Fruit fly (Drosophila melanogaster): ENCODE results near the gene CG15418.

The CG15418 gene

DNA sequence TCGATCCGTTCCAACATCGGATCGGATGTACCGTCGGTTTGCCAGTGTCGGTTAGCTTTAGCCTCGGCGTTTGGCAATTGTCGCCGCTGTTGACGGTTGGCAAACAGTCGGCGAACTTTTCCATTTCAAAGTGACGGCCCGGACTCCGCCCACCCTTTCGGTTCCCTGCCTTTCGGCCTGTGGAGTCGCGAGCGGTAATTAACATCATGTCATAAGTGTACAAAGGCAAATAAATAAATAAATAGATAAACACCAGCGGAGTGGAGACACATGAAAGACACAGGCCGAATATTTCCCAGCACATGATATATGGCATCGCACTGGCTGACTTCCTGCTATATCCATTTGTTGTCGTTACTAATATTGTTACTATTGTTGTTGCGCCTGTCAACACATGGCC, 12.7 kb downstream of the CG15418 start:
- TF ChIP-seq noc (tag; optimal IDR thresholded peaks at IDR 0.05), result no peak

DNA sequence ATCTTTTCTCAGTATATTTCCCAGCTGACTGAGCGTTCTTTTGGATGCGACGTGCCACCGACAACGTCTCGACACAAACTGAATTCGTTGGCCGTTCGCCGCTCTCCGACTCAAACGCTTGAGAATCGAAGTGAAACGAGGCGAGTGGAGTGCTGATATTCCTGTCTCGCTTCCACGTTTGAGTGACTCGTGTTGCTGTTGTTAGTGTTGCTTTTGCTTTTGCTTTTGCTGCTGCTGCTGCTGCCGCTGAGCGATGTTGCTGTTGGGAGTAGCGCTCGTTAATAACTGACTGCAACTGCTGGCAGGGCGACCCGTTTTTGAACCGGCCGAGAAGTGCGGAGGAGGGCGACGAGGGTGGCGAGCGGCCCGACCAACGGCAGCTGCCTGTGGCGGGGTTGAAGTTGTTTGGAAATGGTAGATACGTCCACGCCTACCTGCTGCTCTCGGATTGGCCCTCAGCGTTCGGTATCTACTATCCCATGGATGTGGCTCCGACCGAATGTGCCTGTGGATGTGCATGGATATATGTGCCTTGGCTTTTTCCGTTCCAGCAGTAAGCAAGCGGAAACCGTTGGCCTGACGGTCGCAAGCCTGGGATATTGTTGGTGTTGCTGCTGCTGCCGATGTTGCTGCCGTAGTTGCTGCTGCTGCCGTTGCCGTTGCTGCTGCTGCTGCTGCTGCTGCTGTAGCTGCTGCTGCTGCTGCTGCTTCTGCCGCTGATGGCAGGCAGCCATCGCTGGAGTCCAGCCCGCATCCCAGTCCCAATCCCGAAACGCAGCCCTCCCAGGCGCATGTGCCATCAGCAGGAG, 14.8 kb downstream of the CG15418 start, which contains the start of gene odd:
Gene odd, minus strand, starts transcription at position 295 of the 809 bp plus-strand sequence.
- no peak for TF ChIP-seq noc (tag; optimal IDR thresholded peaks at IDR 0.05)

DNA sequence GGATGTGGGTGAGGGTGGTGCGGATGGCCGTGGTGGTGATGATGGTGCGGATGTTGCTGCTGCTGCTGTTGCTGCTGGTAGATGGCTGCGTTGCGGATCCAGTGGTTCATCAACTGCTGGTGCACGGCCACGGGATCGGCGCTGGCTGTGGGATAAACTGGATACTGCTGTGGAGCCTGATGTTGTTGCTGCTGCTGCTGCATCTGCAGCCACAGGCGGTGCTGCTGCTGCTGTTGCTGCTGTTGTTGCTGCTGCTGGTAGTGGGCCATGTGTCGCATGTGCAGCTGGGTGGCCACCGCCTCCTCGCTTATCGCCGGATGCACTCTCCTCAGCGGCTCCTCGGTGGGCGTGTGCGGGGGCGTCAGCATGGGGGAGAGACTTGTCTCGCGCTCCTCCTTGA, 15.8 kb downstream of the CG15418 start:
- no peak for TF ChIP-seq noc (tag; optimal IDR thresholded peaks at IDR 0.05)

DNA sequence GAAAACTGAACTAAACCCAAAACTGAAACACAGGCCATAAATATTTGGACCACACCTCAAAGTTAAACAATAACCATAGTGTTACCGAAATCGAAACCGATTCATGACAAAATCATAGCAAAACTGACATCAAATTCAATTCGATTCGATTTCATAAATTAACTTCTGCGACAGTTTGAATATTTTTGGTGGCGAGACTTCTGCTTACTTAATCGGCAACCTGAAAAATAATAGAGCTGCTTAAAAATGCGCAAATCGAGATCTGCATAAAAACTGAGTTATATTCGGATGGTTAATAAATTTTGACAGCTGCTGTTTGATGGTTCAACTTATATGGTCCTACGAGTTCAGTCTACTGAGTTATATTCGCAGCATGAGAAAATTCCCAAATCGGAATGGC, 18.0 kb downstream of the CG15418 start:
- TF ChIP-seq noc (tag; optimal IDR thresholded peaks at IDR 0.05), result no peak

dm6 chr2L:3602589-3602988, 18.9 kb downstream of the CG15418 start:
- no peak for TF ChIP-seq noc (tag; optimal IDR thresholded peaks at IDR 0.05)

dm6 chr2L:3600847-3601246, 20.7 kb downstream of the CG15418 start:
- TF ChIP-seq noc (tag; optimal IDR thresholded peaks at IDR 0.05), result no peak

DNA sequence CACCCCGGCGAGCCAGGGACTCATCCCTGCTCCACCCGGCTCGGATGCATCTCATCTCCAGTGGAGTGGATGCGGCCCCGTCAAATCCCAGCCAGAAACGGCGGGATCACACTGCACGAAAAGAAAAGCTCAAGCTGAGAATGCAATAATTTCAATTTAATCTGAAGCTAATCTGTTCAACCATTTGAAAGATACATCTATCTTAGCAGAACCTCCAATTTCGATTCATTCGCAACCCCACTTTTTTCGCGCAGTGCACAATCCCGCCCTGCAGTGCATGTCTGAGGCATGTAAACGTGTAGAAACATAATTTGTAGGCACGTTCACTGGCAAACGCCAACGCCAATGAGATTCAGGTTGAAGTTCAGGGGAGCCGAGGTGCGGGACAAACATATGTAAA, 23.0 kb downstream of the CG15418 start:
- no peak for TF ChIP-seq noc (tag; optimal IDR thresholded peaks at IDR 0.05)

dm6 chr2L:3597126-3597525, 24.4 kb downstream of the CG15418 start:
- no peak for TF ChIP-seq noc (tag; optimal IDR thresholded peaks at IDR 0.05)

dm6 chr2L:3594629-3595028, 26.9 kb downstream of the CG15418 start:
- no peak for TF ChIP-seq noc (tag; optimal IDR thresholded peaks at IDR 0.05)

dm6 chr2L:3594000-3594399, 27.5 kb downstream of the CG15418 start:
- no peak for TF ChIP-seq noc (tag; optimal IDR thresholded peaks at IDR 0.05)

- TF ChIP-seq noc (tag; optimal IDR thresholded peaks at IDR 0.05), result no peak
Observed at dm6 chr2L:3590797-3591196, 30.7 kb downstream of the CG15418 start.

- TF ChIP-seq noc (tag; optimal IDR thresholded peaks at IDR 0.05), result no peak
Observed at dm6 chr2L:3588841-3589240, 32.7 kb downstream of the CG15418 start.

- no peak for TF ChIP-seq noc (tag; optimal IDR thresholded peaks at IDR 0.05)
Observed at dm6 chr2L:3587907-3588733, 33.4 kb downstream of the CG15418 start.

DNA sequence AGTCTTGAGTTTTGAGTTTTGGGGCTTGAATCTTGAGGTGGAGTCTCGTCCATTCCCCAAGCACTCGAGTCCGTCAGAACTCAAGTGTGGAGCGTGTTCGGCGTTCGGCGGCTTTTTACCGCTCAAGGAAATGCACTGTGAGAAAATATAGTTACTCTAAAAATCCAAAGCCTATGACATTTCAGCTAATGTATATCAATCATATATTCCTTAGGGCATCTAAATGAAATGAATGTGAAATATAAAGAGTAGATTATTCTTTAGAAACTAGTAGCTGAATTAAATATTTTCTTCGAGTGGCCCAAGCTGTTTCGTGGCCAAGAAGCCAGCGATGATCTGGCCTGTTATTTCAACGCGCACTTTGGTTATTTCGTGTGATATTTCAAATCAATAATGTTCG, 34.2 kb downstream of the CG15418 start:
- no peak for TF ChIP-seq noc (tag; optimal IDR thresholded peaks at IDR 0.05)

DNA sequence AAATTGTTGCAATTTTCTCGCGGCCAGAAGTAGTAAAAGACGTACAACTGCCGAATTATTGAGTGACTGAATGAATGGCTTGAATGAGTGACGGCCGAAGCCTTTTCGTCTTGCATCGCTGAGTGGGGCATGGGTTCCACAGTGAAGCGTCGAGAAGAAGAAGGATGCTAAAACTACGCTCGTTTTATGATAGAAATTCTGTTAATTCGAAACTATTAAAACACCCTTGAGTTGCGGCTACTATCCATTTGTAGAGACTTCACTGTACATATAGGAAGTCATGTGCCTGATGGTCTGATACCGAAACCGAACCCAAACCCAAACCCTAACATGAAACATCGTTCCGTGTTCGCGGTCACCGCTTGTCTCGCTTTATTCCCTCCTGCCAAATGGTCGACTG, 36.2 kb downstream of the CG15418 start:
- TF ChIP-seq noc (tag; optimal IDR thresholded peaks at IDR 0.05), result no peak

DNA sequence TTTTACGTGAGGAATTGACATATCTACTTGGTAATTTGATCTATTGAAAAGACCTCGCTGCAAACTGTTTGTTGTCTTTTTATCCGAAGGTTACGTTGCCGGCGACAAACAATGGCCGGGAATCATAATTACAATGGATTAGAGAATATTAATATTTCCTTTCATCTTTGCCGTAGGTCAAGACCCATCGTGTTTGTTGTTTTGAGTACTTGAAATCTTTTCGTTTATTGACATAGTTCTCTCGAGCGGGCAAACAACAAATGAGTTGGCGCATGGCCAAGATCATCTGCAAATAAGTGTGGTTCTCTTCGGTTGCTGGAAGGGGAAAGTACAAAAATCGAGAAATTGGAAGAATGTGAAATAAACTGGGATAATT, 37.2 kb downstream of the CG15418 start:
- TF ChIP-seq noc (tag; optimal IDR thresholded peaks at IDR 0.05), result no peak

Data from whole organism, larva.